Worm (Caenorhabditis elegans): Measurements from ENCODE around the gene F01F1.15.

ce11 chrIII:5833376-5833775, 36.0 kb downstream of the F01F1.15 start, which contains the start of the genes R12B2.13 and mdt-15:
- TF ChIP-seq scrt-1 (GFP tag; IDR thresholded peaks at IDR 0.05) (no peak), tbx-37 (GFP tag; conservative IDR thresholded peaks at IDR 0.05) (no peak), aly-1 (tag; optimal IDR thresholded peaks at IDR 0.05) (no peak), tbx-11 (GFP tag; IDR thresholded peaks at IDR 0.05) (no peak)
